Worm (Caenorhabditis elegans) whole organism, L2 larva: ENCODE measurements around the gene nhr-57.

Experiments
- C34F6.9 ChIP-seq: fragments of 150-350 bp; optimal IDR thresholded peaks from 2 replicates; lab custom pipeline; 2014; ENCODE audit warnings: missing biosample characterization, missing genetic modification characterization
- F13H6.1 ChIP-seq: sonication (generic microtip); optimal IDR thresholded peaks from 2 replicates; lab custom pipeline; 2016; ENCODE audit warnings: missing genetic modification characterization, missing compliant biosample characterization
- Y55F3AM.14 ChIP-seq: fragments of 200-800 bp; sonication (Bioruptor generic); optimal IDR thresholded peaks from 2 replicates; lab custom pipeline; 2018; ENCODE audit warnings: mild to moderate bottlenecking, missing genetic modification characterization, missing compliant biosample characterization
- alr-1 ChIP-seq: fragments of 150-350 bp; optimal IDR thresholded peaks from 2 replicates; lab custom pipeline; 2014; ENCODE audit warnings: missing biosample characterization, missing genetic modification characterization
- aly-2 ChIP-seq: fragments of 150-350 bp; optimal IDR thresholded peaks from 2 replicates; lab custom pipeline; 2014; ENCODE audit warnings: missing biosample characterization, missing genetic modification characterization
- ceh-16 ChIP-seq: fragments of 150-350 bp; optimal IDR thresholded peaks from 2 replicates; lab custom pipeline; 2014; ENCODE audit warnings: missing biosample characterization, missing genetic modification characterization
- ceh-82 ChIP-seq: fragments of 150-350 bp; optimal IDR thresholded peaks from 2 replicates; lab custom pipeline; 2014; ENCODE audit warnings: missing biosample characterization, missing genetic modification characterization
- crh-2 ChIP-seq: sonication (generic microtip); optimal IDR thresholded peaks from 2 replicates; lab custom pipeline; 2017; ENCODE audit warnings: missing biosample characterization, missing genetic modification characterization
- egl-27 ChIP-seq: sonication (generic microtip); optimal IDR thresholded peaks from 3 replicates; lab custom pipeline; 2017; ENCODE audit warnings: missing biosample characterization, missing genetic modification reagents, missing genetic modification characterization
- elt-1 ChIP-seq: fragments of 150-350 bp; optimal IDR thresholded peaks from 2 replicates; lab custom pipeline; 2014; ENCODE audit warnings: missing biosample characterization, missing genetic modification characterization
- elt-3 ChIP-seq: sonication (generic microtip); optimal IDR thresholded peaks from 2 replicates; lab custom pipeline; 2017; ENCODE audit warnings: missing biosample characterization, missing genetic modification characterization
- fos-1 ChIP-seq: fragments of 150-350 bp; optimal IDR thresholded peaks from 2 replicates; lab custom pipeline; 2014; ENCODE audit warnings: missing biosample characterization, missing genetic modification characterization
- gmeb-1 ChIP-seq: fragments of 150-350 bp; optimal IDR thresholded peaks from 2 replicates; lab custom pipeline; 2014; ENCODE audit warnings: missing biosample characterization, missing genetic modification characterization
- lin-11 ChIP-seq: fragments of 150-350 bp; sonication (generic microtip); optimal IDR thresholded peaks from 2 replicates; lab custom pipeline; 2014; ENCODE audit warnings: missing biosample characterization, missing genetic modification characterization, inconsistent platforms, mixed read lengths
- lin-13 ChIP-seq: fragments of 150-350 bp; optimal IDR thresholded peaks from 2 replicates; lab custom pipeline; 2014; ENCODE audit warnings: missing biosample characterization, missing genetic modification reagents, missing genetic modification characterization
- lsy-2 ChIP-seq, 2 experiments: fragments of 150-350 bp in 1 of 2; sonication (generic microtip) in 1 of 2; optimal IDR thresholded peaks; 2 replicates each; lab custom pipeline; 2014 to 2017; ENCODE audit warnings: missing biosample characterization in 2 of 2, missing genetic modification characterization in 2 of 2
- mab-5 ChIP-seq: fragments of 150-350 bp; optimal IDR thresholded peaks from 2 replicates; lab custom pipeline; 2014; ENCODE audit warnings: missing biosample characterization, missing genetic modification characterization
- mdl-1 ChIP-seq, 2 experiments: fragments of 150-350 bp in 1 of 2; sonication (generic microtip) in 1 of 2; optimal IDR thresholded peaks; 2 replicates each; lab custom pipeline; 2017; ENCODE audit warnings: missing biosample characterization in 2 of 2, missing genetic modification characterization in 2 of 2
- nhr-10 ChIP-seq: sonication (generic microtip); optimal IDR thresholded peaks from 2 replicates; lab custom pipeline; 2017; ENCODE audit warnings: missing biosample characterization, missing genetic modification characterization
- nhr-11 ChIP-seq: fragments of 150-350 bp; optimal IDR thresholded peaks from 2 replicates; lab custom pipeline; 2014; ENCODE audit warnings: missing biosample characterization, missing genetic modification characterization
- nhr-129 ChIP-seq: fragments of 150-350 bp; optimal IDR thresholded peaks from 2 replicates; lab custom pipeline; 2014; ENCODE audit warnings: missing biosample characterization, missing genetic modification characterization
- nhr-21 ChIP-seq: fragments of 150-350 bp; optimal IDR thresholded peaks from 2 replicates; lab custom pipeline; 2014; ENCODE audit warnings: missing biosample characterization, missing genetic modification characterization
- nhr-6 ChIP-seq: fragments of 150-350 bp; optimal IDR thresholded peaks from 2 replicates; lab custom pipeline; 2014; ENCODE audit warnings: missing biosample characterization, missing genetic modification characterization
- sem-4 ChIP-seq: fragments of 150-350 bp; optimal IDR thresholded peaks from 2 replicates; lab custom pipeline; 2014; ENCODE audit warnings: missing biosample characterization, missing genetic modification reagents, missing genetic modification characterization
- sma-9 ChIP-seq, 2 experiments: fragments of 150-350 bp in 1 of 2; sonication (generic microtip) in 1 of 2; optimal IDR thresholded peaks; 2 replicates each; lab custom pipeline; 2014 to 2016; ENCODE audit warnings: missing genetic modification characterization in 2 of 2, mild to moderate bottlenecking in 1 of 2, missing biosample characterization in 1 of 2, missing compliant biosample characterization in 1 of 2, missing genetic modification reagents in 1 of 2, moderate library complexity in 1 of 2
- snpc-4 ChIP-seq: fragments of 150-350 bp; optimal IDR thresholded peaks from 2 replicates; lab custom pipeline; 2014; ENCODE audit warnings: missing biosample characterization, missing genetic modification characterization
- unc-39 ChIP-seq: fragments of 150-350 bp; optimal IDR thresholded peaks from 2 replicates; lab custom pipeline; 2014; ENCODE audit warnings: missing biosample characterization, missing genetic modification characterization
- unc-55 ChIP-seq: fragments of 150-350 bp; sonication (generic microtip); optimal IDR thresholded peaks from 3 replicates; lab custom pipeline; 2014; ENCODE audit warnings: missing biosample characterization, missing genetic modification reagents, missing genetic modification characterization
- unc-62 ChIP-seq: fragments of 150-350 bp; optimal IDR thresholded peaks from 2 replicates; lab custom pipeline; 2014; ENCODE audit warnings: missing biosample characterization, missing genetic modification reagents, missing genetic modification characterization
- ztf-1 ChIP-seq: fragments of 200-800 bp; sonication (Bioruptor generic); conservative IDR thresholded peaks from 2 replicates; pipeline ENCODE4 v1.3.6; 2022; ENCODE audit warnings: missing genetic modification characterization, missing compliant biosample characterization
- ztf-11 ChIP-seq: sonication (generic microtip); optimal IDR thresholded peaks from 2 replicates; lab custom pipeline; 2017; ENCODE audit warnings: missing biosample characterization, missing genetic modification characterization

The nhr-57 gene

ce11 chrV:4160086-4160485 lies 28.4 kb downstream of the nhr-57 start, which contains the start of gene Y45G5AM.5:
TSS of gene Y45G5AM.5 (plus strand) at chrV:4160386.
- TF ChIP-seq elt-1 (tag; lab: Kevin White, UChicago) (no peak), nhr-10 (tag; lab: Kevin White, UChicago) (no peak), elt-3 (tag; lab: Kevin White, UChicago) (no peak), F13H6.1 (tag; lab: Kevin White, UChicago) (no peak)

ce11 chrV:4162922-4163321 lies 31.2 kb downstream of the nhr-57 start, which contains the start of gene Y45G5AM.4:
TSS of gene Y45G5AM.4 (plus strand) at chrV:4163222.
- no peak for TF ChIP-seq mdl-1 (tag; optimal IDR thresholded peaks at IDR 0.05; lab: Kevin White, UChicago)
- no peak for TF ChIP-seq alr-1 (tag; lab: Kevin White, UChicago)
- no peak for TF ChIP-seq crh-2
- TF ChIP-seq lin-11 (tag; lab: Kevin White, UChicago) = no peak
- TF ChIP-seq egl-27 (tag; lab: Kevin White, UChicago) = no peak
- TF ChIP-seq gmeb-1 (tag; lab: Kevin White, UChicago) = no peak
- no peak for TF ChIP-seq fos-1 (tag; lab: Kevin White, UChicago)
- TF ChIP-seq aly-2 (tag; lab: Kevin White, UChicago) = no peak
- TF ChIP-seq lsy-2 (tag; optimal IDR thresholded peaks at IDR 0.05; lab: Kevin White, UChicago) = no peak
- TF ChIP-seq ceh-82 (tag; lab: Kevin White, UChicago) = no peak
- TF ChIP-seq ceh-16 (tag; lab: Kevin White, UChicago) = no peak
- TF ChIP-seq lin-13 (GFP tag; lab: Kevin White, UChicago) = no peak
- no peak for TF ChIP-seq Y55F3AM.14 (GFP tag; lab: Kevin White, UChicago)
- no peak for TF ChIP-seq ztf-1 (GFP tag; lab: Robert Waterston, UW)
- TF ChIP-seq nhr-10 (tag; lab: Kevin White, UChicago) = no peak
- no peak for TF ChIP-seq nhr-21 (tag; lab: Kevin White, UChicago)
- TF ChIP-seq sem-4 (tag; lab: Kevin White, UChicago) = no peak

- peak; percentile 22 for TF ChIP-seq fos-1 (tag; lab: Kevin White, UChicago)
- TF ChIP-seq unc-39 (tag; lab: Kevin White, UChicago) = no peak
- peak; percentile 18 for TF ChIP-seq C34F6.9 (tag; lab: Kevin White, UChicago)
- peak; percentile 97 for TF ChIP-seq nhr-129 (tag; lab: Kevin White, UChicago)
Measured at ce11 chrV:4164504-4164959, 32.8 kb downstream of the nhr-57 start, which contains the start of gene Y45G5AM.3. TSS of gene Y45G5AM.3 (plus strand) at chrV:4164554.

ce11 chrV:4168045-4168444 lies 36.4 kb downstream of the nhr-57 start:
- TF ChIP-seq unc-55 (no peak), ceh-82 (tag; lab: Kevin White, UChicago) (no peak), gmeb-1 (tag; lab: Kevin White, UChicago) (no peak), unc-62 (GFP tag; lab: Kevin White, UChicago) (no peak), crh-2 (no peak), egl-27 (tag; lab: Kevin White, UChicago) (no peak), sem-4 (tag; lab: Kevin White, UChicago) (no peak), ceh-16 (tag; lab: Kevin White, UChicago) (no peak), unc-39 (tag; lab: Kevin White, UChicago) (no peak), nhr-11 (tag; lab: Kevin White, UChicago) (no peak)

ce11 chrV:4169658-4170057 lies 38.0 kb downstream of the nhr-57 start:
- TF ChIP-seq F13H6.1 (tag; lab: Kevin White, UChicago) = no peak
- TF ChIP-seq unc-55 = peak; percentile 31
- TF ChIP-seq mab-5 (tag; lab: Kevin White, UChicago) = no peak
- TF ChIP-seq, all 48 proteins: peak for 1

- TF ChIP-seq mab-5 (tag; lab: Kevin White, UChicago) (no peak), snpc-4 (tag; lab: Kevin White, UChicago) (no peak), nhr-6 (tag; lab: Kevin White, UChicago) (no peak), sma-9 (GFP tag; optimal IDR thresholded peaks at IDR 0.05; lab: Kevin White, UChicago) (no peak), sma-9 (tag; optimal IDR thresholded peaks at IDR 0.05; lab: Kevin White, UChicago) (no peak), ztf-11 (no peak)
- TF ChIP-seq, all 48 proteins: peak for 0
Measured at ce11 chrV:4170138-4170537, 38.4 kb downstream of the nhr-57 start, which contains the start of gene Y45G5AM.7. TSS of gene Y45G5AM.7 (minus strand) at chrV:4170238.
